Fruit fly (Drosophila melanogaster): ENCODE results near the gene CG31176.

CG31176 gene

dm6 chr3R:21635975-21636678, 83.3 kb downstream of the CG31176 start:
- TF ChIP-seq psq (optimal IDR thresholded peaks at IDR 0.05) = no peak

DNA sequence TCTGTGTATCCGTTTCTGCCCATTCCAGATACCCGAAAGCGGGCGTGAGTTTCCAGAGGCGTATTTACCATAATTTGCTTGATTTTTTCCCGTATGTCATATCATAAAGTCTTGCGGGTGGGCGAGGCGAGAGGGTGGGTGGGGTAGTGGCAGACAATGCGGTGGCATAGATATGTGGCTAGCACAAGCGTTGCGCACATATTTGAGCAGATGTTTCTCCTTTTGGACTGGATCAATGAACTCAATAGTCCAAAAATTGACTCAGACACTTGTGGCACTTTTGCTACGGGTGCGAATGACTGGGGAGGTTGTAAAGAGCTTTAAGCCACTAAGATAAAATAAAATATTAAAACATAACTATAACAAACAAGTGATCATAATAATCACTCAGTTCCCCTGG, 84.3 kb downstream of the CG31176 start:
- no peak for TF ChIP-seq ttk (optimal IDR thresholded peaks at IDR 0.05)
- TF ChIP-seq insv (optimal IDR thresholded peaks at IDR 0.05) = no peak
- no peak for TF ChIP-seq psq (optimal IDR thresholded peaks at IDR 0.05)
- TF ChIP-seq h (optimal IDR thresholded peaks at IDR 0.05) = no peak
- no peak for TF ChIP-seq Sin3A (optimal IDR thresholded peaks at IDR 0.05)
- no peak for TF ChIP-seq Myc (optimal IDR thresholded peaks at IDR 0.05)

dm6 chr3R:21634644-21635043, 84.8 kb downstream of the CG31176 start:
- TF ChIP-seq psq (optimal IDR thresholded peaks at IDR 0.05) (no peak), Sin3A (optimal IDR thresholded peaks at IDR 0.05) (no peak), Myc (optimal IDR thresholded peaks at IDR 0.05) (no peak), insv (optimal IDR thresholded peaks at IDR 0.05) (no peak)

- TF ChIP-seq insv (optimal IDR thresholded peaks at IDR 0.05) (no peak), h (optimal IDR thresholded peaks at IDR 0.05) (no peak), psq (optimal IDR thresholded peaks at IDR 0.05) (no peak), Sin3A (optimal IDR thresholded peaks at IDR 0.05) (no peak), Myc (optimal IDR thresholded peaks at IDR 0.05) (no peak), ttk (optimal IDR thresholded peaks at IDR 0.05) (no peak)
These were observed 85.7 kb downstream of the CG31176 start for dm6 chr3R:21633781-21634102.

DNA sequence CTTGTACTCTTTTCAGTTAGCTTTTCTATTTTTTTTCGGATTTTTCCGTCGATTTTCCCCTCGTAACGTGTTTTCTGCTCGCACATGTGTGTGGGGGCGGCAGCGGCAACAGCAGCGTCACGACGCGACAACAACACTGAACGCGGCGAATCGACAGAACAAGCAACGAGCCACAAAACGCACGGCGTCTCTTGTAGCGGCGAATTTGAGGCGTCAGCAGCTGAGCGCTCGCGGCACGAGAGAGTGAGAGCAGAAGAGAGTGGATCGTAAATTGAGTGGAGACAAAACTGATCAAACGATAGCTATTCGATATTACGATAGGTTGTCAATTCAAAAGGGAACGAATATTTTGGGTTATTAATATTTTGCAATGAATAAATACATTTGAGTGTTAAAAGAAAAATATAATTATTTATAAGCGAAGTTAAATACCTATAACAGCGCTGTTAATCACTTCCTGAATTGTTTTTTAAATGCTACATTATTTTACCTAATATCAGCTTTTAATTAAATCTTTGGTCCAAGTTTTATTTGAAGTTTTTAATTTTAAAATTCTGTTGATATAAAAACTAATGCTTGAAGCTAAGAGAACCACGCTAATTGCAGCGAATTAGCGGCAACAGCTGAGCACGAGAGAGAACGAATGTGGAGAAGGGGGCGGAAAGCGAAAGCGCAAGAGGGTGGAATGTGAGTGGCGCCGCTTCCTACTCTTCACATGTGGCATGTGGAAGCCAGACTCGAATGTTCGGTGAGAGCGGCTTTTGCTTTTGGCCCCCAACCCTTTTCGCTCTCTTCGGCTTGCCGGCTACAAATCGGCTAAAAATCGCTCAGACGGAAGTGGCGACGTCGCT, 86.3 kb downstream of the CG31176 start:
- TF ChIP-seq Sin3A (optimal IDR thresholded peaks at IDR 0.05) = no peak

DNA sequence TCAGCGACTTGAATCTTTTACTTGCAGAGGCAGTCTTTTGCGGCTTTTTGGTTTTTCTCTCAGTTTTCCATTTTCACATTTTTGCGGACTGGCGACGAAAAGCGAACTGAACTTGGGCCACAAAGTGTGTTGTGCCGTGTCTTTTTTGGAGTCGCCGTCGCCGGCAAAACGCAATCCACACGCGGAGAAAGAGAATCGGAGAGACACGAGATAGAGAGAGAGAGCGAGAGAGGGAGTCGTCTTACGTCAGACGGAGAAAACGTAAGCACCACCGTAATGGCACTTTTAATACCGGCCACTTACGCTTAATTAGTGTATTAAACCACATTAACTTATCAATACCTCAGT, 86.9 kb downstream of the CG31176 start:
- TF ChIP-seq h (optimal IDR thresholded peaks at IDR 0.05) (no peak), ttk (optimal IDR thresholded peaks at IDR 0.05) (no peak), psq (optimal IDR thresholded peaks at IDR 0.05) (no peak), Sin3A (optimal IDR thresholded peaks at IDR 0.05) (no peak), insv (optimal IDR thresholded peaks at IDR 0.05) (no peak), Myc (optimal IDR thresholded peaks at IDR 0.05) (no peak)

- TF ChIP-seq insv (optimal IDR thresholded peaks at IDR 0.05) (no peak), psq (optimal IDR thresholded peaks at IDR 0.05) (no peak), ttk (optimal IDR thresholded peaks at IDR 0.05) (no peak), h (optimal IDR thresholded peaks at IDR 0.05) (no peak), Myc (optimal IDR thresholded peaks at IDR 0.05) (no peak), Sin3A (optimal IDR thresholded peaks at IDR 0.05) (no peak)
These were observed 87.5 kb downstream of the CG31176 start for dm6 chr3R:21631757-21632473.

dm6 chr3R:21630979-21631499, 88.4 kb downstream of the CG31176 start:
- TF ChIP-seq Myc (optimal IDR thresholded peaks at IDR 0.05) = no peak
- TF ChIP-seq insv (optimal IDR thresholded peaks at IDR 0.05) = no peak
- TF ChIP-seq Sin3A (optimal IDR thresholded peaks at IDR 0.05) = no peak
- TF ChIP-seq h (optimal IDR thresholded peaks at IDR 0.05) = no peak

dm6 chr3R:21630226-21630857, 89.1 kb downstream of the CG31176 start:
- TF ChIP-seq ttk (optimal IDR thresholded peaks at IDR 0.05) (no peak), Sin3A (optimal IDR thresholded peaks at IDR 0.05) (no peak), psq (optimal IDR thresholded peaks at IDR 0.05) (no peak), Myc (optimal IDR thresholded peaks at IDR 0.05) (no peak), insv (optimal IDR thresholded peaks at IDR 0.05) (no peak), h (optimal IDR thresholded peaks at IDR 0.05) (no peak)

DNA sequence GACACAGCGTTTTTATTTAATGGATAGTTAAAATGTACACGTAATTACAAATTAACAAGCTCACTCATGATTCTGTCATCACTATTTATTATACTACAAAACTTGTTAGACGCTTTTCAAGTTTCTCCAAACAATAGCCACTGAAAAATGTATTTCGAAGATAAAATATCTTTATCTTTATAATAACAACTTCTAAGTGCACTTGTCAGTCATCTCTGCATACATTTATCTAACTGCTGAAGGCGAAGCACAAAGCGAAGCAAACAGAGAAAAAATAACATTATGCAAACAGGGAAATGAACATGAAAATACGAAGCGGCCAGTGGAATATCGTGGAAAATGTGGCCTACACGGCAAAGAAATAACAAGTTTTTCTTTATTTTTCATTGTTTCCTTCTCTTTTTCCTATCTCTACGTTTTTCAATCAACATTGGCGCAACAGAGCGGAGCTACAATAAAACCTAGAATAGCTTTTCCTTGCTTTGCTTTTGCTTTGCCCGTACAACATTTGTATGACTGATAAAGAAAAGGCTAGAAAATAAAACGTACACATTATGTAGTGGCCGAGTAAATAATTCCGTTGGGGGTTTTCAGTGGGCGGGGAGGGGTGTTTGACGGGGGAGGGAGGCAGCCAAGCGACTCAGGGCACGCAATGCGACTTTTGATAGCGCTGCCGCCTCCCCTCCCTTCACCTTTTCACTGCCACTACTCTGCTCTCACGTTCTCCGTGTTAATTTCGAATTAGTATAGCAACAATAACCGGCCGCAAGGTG, 89.9 kb downstream of the CG31176 start:
- no peak for TF ChIP-seq psq (optimal IDR thresholded peaks at IDR 0.05)
- no peak for TF ChIP-seq h (optimal IDR thresholded peaks at IDR 0.05)
- no peak for TF ChIP-seq insv (optimal IDR thresholded peaks at IDR 0.05)
- no peak for TF ChIP-seq Myc (optimal IDR thresholded peaks at IDR 0.05)
- TF ChIP-seq Sin3A (optimal IDR thresholded peaks at IDR 0.05) = no peak
- no peak for TF ChIP-seq ttk (optimal IDR thresholded peaks at IDR 0.05)

dm6 chr3R:21628213-21628800, 91.2 kb downstream of the CG31176 start:
- TF ChIP-seq Myc (optimal IDR thresholded peaks at IDR 0.05) = no peak
- no peak for TF ChIP-seq Sin3A (optimal IDR thresholded peaks at IDR 0.05)
- no peak for TF ChIP-seq ttk (optimal IDR thresholded peaks at IDR 0.05)
- no peak for TF ChIP-seq insv (optimal IDR thresholded peaks at IDR 0.05)
- no peak for TF ChIP-seq psq (optimal IDR thresholded peaks at IDR 0.05)
- no peak for TF ChIP-seq h (optimal IDR thresholded peaks at IDR 0.05)

Data from Kc167 (cell line).